Worm (Caenorhabditis elegans) whole organism, L1 larva: ENCODE results near the gene F18A11.2.

Source experiments
- C04F5.9 ChIP-seq: sonication (generic microtip); optimal IDR thresholded peaks from 2 replicates; lab custom pipeline; 2016; ENCODE audit warnings: missing genetic modification characterization, missing compliant biosample characterization
- C16A3.4 ChIP-seq: fragments of 150-350 bp; optimal IDR thresholded peaks from 2 replicates; lab custom pipeline; 2014; ENCODE audit warnings: missing biosample characterization, missing genetic modification characterization
- F16B12.6 ChIP-seq: fragments of 150-350 bp; optimal IDR thresholded peaks from 2 replicates; lab custom pipeline; 2014; ENCODE audit warnings: missing biosample characterization, missing genetic modification characterization
- Y116A8C.19 ChIP-seq: sonication (generic microtip); optimal IDR thresholded peaks from 2 replicates; lab custom pipeline; 2016; ENCODE audit warnings: missing compliant biosample characterization, missing genetic modification characterization, borderline replicate concordance
- alr-1 ChIP-seq: fragments of 200-800 bp; sonication (Bioruptor generic); optimal IDR thresholded peaks from 2 replicates; lab custom pipeline; 2018; ENCODE audit warnings: borderline replicate concordance, mild to moderate bottlenecking, missing genetic modification characterization, missing compliant biosample characterization
- blmp-1 ChIP-seq: fragments of 150-350 bp; optimal IDR thresholded peaks from 2 replicates; lab custom pipeline; 2014; ENCODE audit warnings: missing biosample characterization, missing genetic modification characterization
- ces-1 ChIP-seq: fragments of 150-350 bp; optimal IDR thresholded peaks from 2 replicates; lab custom pipeline; 2014; ENCODE audit warnings: missing biosample characterization, missing genetic modification reagents, missing genetic modification characterization
- dsc-1 ChIP-seq: sonication (generic microtip); optimal IDR thresholded peaks from 2 replicates; lab custom pipeline; 2016; ENCODE audit warnings: mild to moderate bottlenecking, missing genetic modification characterization, missing compliant biosample characterization
- efl-1 ChIP-seq, 4 experiments: fragments of 150-350 bp; optimal IDR thresholded peaks in 3 of 4; peaks in 1 of 4; 1 replicate in 1 of 4; 2 replicates in 3 of 4; lab custom pipeline; 2014; ENCODE audit warnings: missing biosample characterization in 2 of 4, missing genetic modification characterization in 2 of 4, missing genetic modification reagents in 2 of 4
- efl-3 ChIP-seq: fragments of 200-800 bp; sonication (Bioruptor generic); optimal IDR thresholded peaks from 2 replicates; lab custom pipeline; 2018; ENCODE audit warnings: mild to moderate bottlenecking, missing genetic modification characterization, missing compliant biosample characterization
- elt-2 ChIP-seq: sonication (generic microtip); optimal IDR thresholded peaks from 2 replicates; lab custom pipeline; 2016; ENCODE audit warnings: missing genetic modification characterization, mild to moderate bottlenecking, inconsistent platforms, missing compliant biosample characterization, missing genetic modification reagents
- elt-3 ChIP-seq, 6 experiments: fragments of 150-350 bp in 1 of 6; sonication (generic microtip); optimal IDR thresholded peaks; 2 replicates each; lab custom pipeline; 2017 to 2018; ENCODE audit warnings: missing biosample characterization in 6 of 6, missing genetic modification characterization in 6 of 6, inconsistent platforms in 1 of 6
- ets-5 ChIP-seq: fragments of 200-800 bp; sonication (Bioruptor generic); IDR thresholded peaks from 2 replicates; pipeline ENCODE4 v1.3.6; 2022; ENCODE audit warnings: missing genetic modification characterization, missing compliant biosample characterization
- fkh-10 ChIP-seq: sonication (generic microtip); optimal IDR thresholded peaks from 2 replicates; lab custom pipeline; 2017; ENCODE audit warnings: missing biosample characterization, missing genetic modification reagents, missing genetic modification characterization
- fkh-8 ChIP-seq: sonication (generic microtip); optimal IDR thresholded peaks from 2 replicates; lab custom pipeline; 2016; ENCODE audit warnings: mild to moderate bottlenecking, missing genetic modification characterization, missing compliant biosample characterization
- hlh-17 ChIP-seq: fragments of 200-800 bp; sonication (Bioruptor generic); optimal IDR thresholded peaks from 2 replicates; lab custom pipeline; 2018; ENCODE audit warnings: missing genetic modification characterization, mild to moderate bottlenecking, missing compliant biosample characterization, moderate library complexity, borderline replicate concordance
- hlh-4 ChIP-seq: sonication (generic microtip); optimal IDR thresholded peaks from 2 replicates; lab custom pipeline; 2016; ENCODE audit warnings: mild to moderate bottlenecking, missing genetic modification characterization, missing compliant biosample characterization
- hpl-2 ChIP-seq: fragments of 150-350 bp; optimal IDR thresholded peaks from 2 replicates; lab custom pipeline; 2014; ENCODE audit warnings: missing biosample characterization, missing genetic modification reagents, missing genetic modification characterization
- jun-1 ChIP-seq: fragments of 150-350 bp; optimal IDR thresholded peaks from 2 replicates; lab custom pipeline; 2014; ENCODE audit warnings: missing biosample characterization, missing genetic modification reagents, missing genetic modification characterization
- lin-13 ChIP-seq: fragments of 150-350 bp; optimal IDR thresholded peaks from 2 replicates; lab custom pipeline; 2014; ENCODE audit warnings: missing biosample characterization, missing genetic modification reagents, missing genetic modification characterization
- lin-14 ChIP-seq: fragments of 200-800 bp; sonication (Bioruptor generic); optimal IDR thresholded peaks from 2 replicates; lab custom pipeline; 2018; ENCODE audit warnings: mild to moderate bottlenecking, missing genetic modification characterization, moderate library complexity, missing compliant biosample characterization
- lin-35 ChIP-seq, 2 experiments: fragments of 150-350 bp; optimal IDR thresholded peaks; 2 replicates each; lab custom pipeline; 2014; ENCODE audit warnings: missing biosample characterization in 2 of 2, missing genetic modification characterization in 2 of 2, missing genetic modification reagents in 2 of 2
- mab-9 ChIP-seq: fragments of 200-800 bp; sonication (Bioruptor generic); IDR thresholded peaks from 2 replicates; pipeline ENCODE4 v1.3.6; 2022; ENCODE audit warnings: missing genetic modification reagents, missing genetic modification characterization, missing compliant biosample characterization
- mdl-1 ChIP-seq, 2 experiments: fragments of 150-350 bp; optimal IDR thresholded peaks; 2 replicates each; lab custom pipeline; 2014 to 2017; ENCODE audit warnings: missing biosample characterization in 2 of 2, missing genetic modification characterization in 2 of 2, inconsistent platforms in 1 of 2
- mef-2 ChIP-seq: fragments of 150-350 bp; optimal IDR thresholded peaks from 2 replicates; lab custom pipeline; 2014; ENCODE audit warnings: missing biosample characterization, missing genetic modification characterization
- mep-1 ChIP-seq: fragments of 150-350 bp; optimal IDR thresholded peaks from 2 replicates; lab custom pipeline; 2014; ENCODE audit warnings: missing biosample characterization, missing genetic modification characterization
- nhr-11 ChIP-seq: fragments of 150-350 bp; optimal IDR thresholded peaks from 2 replicates; lab custom pipeline; 2014; ENCODE audit warnings: missing biosample characterization, missing genetic modification characterization
- nhr-19 ChIP-seq: fragments of 200-800 bp; sonication (Bioruptor generic); conservative IDR thresholded peaks from 2 replicates; pipeline ENCODE4 v1.3.6; 2022; ENCODE audit warnings: missing genetic modification characterization, missing compliant biosample characterization
- nhr-20 ChIP-seq: sonication (generic microtip); optimal IDR thresholded peaks from 2 replicates; lab custom pipeline; 2016; ENCODE audit warnings: mild to moderate bottlenecking, missing genetic modification characterization, missing compliant biosample characterization
- nhr-28 ChIP-seq: fragments of 150-350 bp; optimal IDR thresholded peaks from 2 replicates; lab custom pipeline; 2014; ENCODE audit warnings: missing biosample characterization, missing genetic modification characterization
- nhr-47 ChIP-seq: sonication (generic microtip); optimal IDR thresholded peaks from 2 replicates; lab custom pipeline; 2016; ENCODE audit warnings: mild to moderate bottlenecking, missing genetic modification characterization, moderate library complexity, missing compliant biosample characterization
- nhr-71 ChIP-seq: sonication (generic microtip); optimal IDR thresholded peaks from 2 replicates; lab custom pipeline; 2016; ENCODE audit warnings: mild to moderate bottlenecking, missing genetic modification characterization, moderate library complexity, missing compliant biosample characterization
- nhr-76 ChIP-seq: sonication (generic microtip); optimal IDR thresholded peaks from 2 replicates; lab custom pipeline; 2017; ENCODE audit warnings: missing biosample characterization, missing genetic modification characterization
- nhr-77 ChIP-seq: fragments of 150-350 bp; optimal IDR thresholded peaks from 2 replicates; lab custom pipeline; 2014; ENCODE audit warnings: missing biosample characterization, missing genetic modification characterization
- nhr-84 ChIP-seq: sonication (generic microtip); optimal IDR thresholded peaks from 2 replicates; lab custom pipeline; 2017; ENCODE audit warnings: missing biosample characterization, missing genetic modification characterization
- nhr-85 ChIP-seq: sonication (generic microtip); peaks from one replicate; lab custom pipeline; 2016; ENCODE audit warnings: missing genetic modification characterization, inconsistent platforms, missing compliant biosample characterization
- nhr-90 ChIP-seq: sonication (generic microtip); optimal IDR thresholded peaks from 2 replicates; lab custom pipeline; 2016; ENCODE audit warnings: mild to moderate bottlenecking, missing genetic modification characterization, missing compliant biosample characterization; ENCODE audit not compliant: poor library complexity
- pag-3 ChIP-seq: sonication (generic microtip); optimal IDR thresholded peaks from 2 replicates; lab custom pipeline; 2017; ENCODE audit warnings: missing genetic modification characterization, mild to moderate bottlenecking, missing compliant biosample characterization, antibody characterized with exemption, borderline replicate concordance; ENCODE audit not compliant: insufficient read depth
- pax-3 ChIP-seq: fragments of 200-800 bp; sonication (Bioruptor generic); optimal IDR thresholded peaks from 2 replicates; lab custom pipeline; 2018; ENCODE audit warnings: mild to moderate bottlenecking, missing genetic modification characterization, moderate library complexity, missing compliant biosample characterization
- rnt-1 ChIP-seq: sonication (generic microtip); optimal IDR thresholded peaks from 2 replicates; lab custom pipeline; 2016; ENCODE audit warnings: mild to moderate bottlenecking, missing genetic modification characterization, moderate library complexity, missing compliant biosample characterization
- snu-23 ChIP-seq: sonication (generic microtip); optimal IDR thresholded peaks from 2 replicates; lab custom pipeline; 2016; ENCODE audit warnings: missing genetic modification characterization, missing compliant biosample characterization
- sup-37 ChIP-seq: fragments of 200-800 bp; sonication (Bioruptor generic); optimal IDR thresholded peaks from 2 replicates; lab custom pipeline; 2018; ENCODE audit warnings: mild to moderate bottlenecking, missing genetic modification characterization, missing compliant biosample characterization
- tlp-1 ChIP-seq: fragments of 150-350 bp; optimal IDR thresholded peaks from 2 replicates; lab custom pipeline; 2014; ENCODE audit warnings: missing biosample characterization, missing genetic modification characterization
- unc-62 ChIP-seq: fragments of 150-350 bp; optimal IDR thresholded peaks from 2 replicates; lab custom pipeline; 2014; ENCODE audit warnings: missing biosample characterization, missing genetic modification reagents, missing genetic modification characterization
- unc-86 ChIP-seq: sonication (generic microtip); optimal IDR thresholded peaks from 2 replicates; lab custom pipeline; 2016; ENCODE audit warnings: missing genetic modification characterization, missing compliant biosample characterization
- unc-98 ChIP-seq: fragments of 200-800 bp; sonication (Bioruptor generic); IDR thresholded peaks from 2 replicates; pipeline ENCODE4 v1.3.6; 2022; ENCODE audit warnings: missing genetic modification characterization, missing compliant biosample characterization
- vab-15 ChIP-seq: sonication (generic microtip); optimal IDR thresholded peaks from 2 replicates; lab custom pipeline; 2017; ENCODE audit warnings: missing genotype, mild to moderate bottlenecking, missing genetic modification characterization, missing compliant biosample characterization
- xbp-1 ChIP-seq: sonication (generic microtip); optimal IDR thresholded peaks from 2 replicates; lab custom pipeline; 2016; ENCODE audit warnings: missing genetic modification characterization, missing compliant biosample characterization

Gene F18A11.2

DNA sequence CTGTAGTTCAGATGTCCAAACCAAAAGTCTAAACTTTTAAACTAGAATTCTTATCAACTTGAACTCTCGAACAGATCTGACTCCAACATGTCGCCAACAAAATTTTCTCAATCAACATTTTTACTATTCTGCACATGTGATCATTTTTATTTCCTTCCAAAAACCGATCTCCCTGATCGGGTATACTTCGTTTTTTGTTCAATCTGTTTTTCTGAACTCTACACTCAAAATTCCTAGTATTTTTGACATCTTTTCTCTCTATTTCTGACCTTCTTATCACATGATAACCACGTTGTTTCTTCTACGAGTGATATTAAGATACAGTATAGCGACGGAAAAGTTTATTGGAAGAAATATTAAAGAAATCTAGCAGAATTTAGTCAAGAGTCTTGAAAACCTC lies 25.2 kb upstream of the F18A11.2 start (continued):
- peak in 1 of 2 experiments; percentile 52 for TF ChIP-seq lin-35 (GFP tag; optimal IDR thresholded peaks at IDR 0.05; lab: Kevin White, UChicago)
- no peak for TF ChIP-seq nhr-11 (tag; lab: Kevin White, UChicago)
- TF ChIP-seq mef-2 = no peak
- TF ChIP-seq nhr-28 = no peak
- TF ChIP-seq elt-3 (tag; optimal IDR thresholded peaks at IDR 0.05; lab: Kevin White, UChicago) = peak in 2 of 6 experiments; percentile 84 to 92
- TF ChIP-seq jun-1 = no peak
- TF ChIP-seq ces-1 = no peak
- TF ChIP-seq efl-1 (optimal IDR thresholded peaks at IDR 0.05; lab: Kevin White, UChicago) = no peak
- TF ChIP-seq efl-1 (GFP tag; optimal IDR thresholded peaks at IDR 0.05 in 1 of 2; lab: Kevin White, UChicago) = no peak
- no peak for TF ChIP-seq ets-5 (GFP tag; lab: Robert Waterston, UW)
- TF ChIP-seq hlh-4 (tag; lab: Kevin White, UChicago) = no peak
- peak; percentile 20 for TF ChIP-seq C16A3.4 (tag; lab: Kevin White, UChicago)
- no peak for TF ChIP-seq fkh-8 (tag; lab: Kevin White, UChicago)
- TF ChIP-seq nhr-20 (tag; lab: Kevin White, UChicago) = peak; percentile 89
- TF ChIP-seq nhr-84 (tag; lab: Kevin White, UChicago) = no peak
- peak; percentile 62 for TF ChIP-seq blmp-1 (tag; lab: Kevin White, UChicago)
- TF ChIP-seq C04F5.9 = no peak
- no peak for TF ChIP-seq efl-3 (GFP tag; lab: Kevin White, UChicago)
- peak; percentile 30 for TF ChIP-seq elt-2
- peak; percentile 29 for TF ChIP-seq nhr-85 (tag; lab: Kevin White, UChicago)

DNA sequence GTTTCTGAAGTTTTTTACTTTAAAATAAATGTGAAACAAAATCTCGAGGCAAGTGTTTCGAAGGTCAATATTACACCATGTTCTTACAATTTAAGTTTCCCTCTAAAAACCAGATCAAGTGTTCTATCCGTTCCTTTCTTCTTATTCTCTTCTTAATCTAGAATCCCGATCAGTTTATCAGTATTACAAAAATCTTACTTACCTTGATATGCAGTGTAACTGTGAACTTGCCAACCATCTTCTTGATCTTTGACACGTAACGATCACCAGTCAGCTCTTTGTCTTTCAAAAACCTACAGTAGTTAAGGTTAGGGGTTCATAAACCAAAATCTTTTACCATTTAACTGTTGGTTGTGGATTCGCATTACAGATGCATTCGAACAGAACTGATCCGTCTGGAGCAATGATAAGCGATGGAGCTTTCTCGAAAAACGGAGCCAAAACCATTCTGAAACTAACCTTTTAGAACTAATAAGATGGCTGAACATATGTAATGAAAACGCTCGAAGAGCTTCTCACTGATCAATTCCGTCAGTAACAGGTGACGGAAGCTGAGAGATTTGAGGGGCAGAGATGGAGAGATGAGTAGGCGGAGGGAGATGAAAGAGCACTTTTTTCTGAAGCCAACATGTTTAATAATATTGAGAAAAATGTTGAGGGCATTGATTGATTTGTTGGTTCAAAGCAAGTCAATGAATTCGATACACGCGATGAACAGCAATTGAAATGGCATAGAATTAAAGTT lies 23.6 kb upstream of the F18A11.2 start, which contains the start of gene oig-2:
TSS of gene oig-2 (minus strand) at position 448 of the 745 bp plus-strand sequence.
- TF ChIP-seq pax-3 (tag; lab: Kevin White, UChicago) (no peak), rnt-1 (tag; lab: Kevin White, UChicago) (peak; percentile 49), mep-1 (tag; lab: Kevin White, UChicago) (no peak), sup-37 (no peak), nhr-71 (tag; lab: Kevin White, UChicago) (peak; percentile 0), unc-86 (no peak), lin-14 (peak; percentile 30), nhr-19 (GFP tag; lab: Robert Waterston, UW) (peak; percentile 35), nhr-76 (tag; lab: Kevin White, UChicago) (no peak), jun-1 (no peak), vab-15 (tag; lab: Kevin White, UChicago) (no peak), unc-62 (GFP tag; lab: Kevin White, UChicago) (no peak), lin-13 (GFP tag; lab: Kevin White, UChicago) (no peak), F16B12.6 (no peak), fkh-10 (GFP tag; lab: Kevin White, UChicago) (no peak), efl-1 (optimal IDR thresholded peaks at IDR 0.05; lab: Kevin White, UChicago) (no peak), efl-1 (GFP tag; optimal IDR thresholded peaks at IDR 0.05 in 1 of 2; lab: Kevin White, UChicago) (peak in 1 of 2 experiments; percentile 55), mdl-1 (tag; optimal IDR thresholded peaks at IDR 0.05; lab: Kevin White, UChicago) (no peak), tlp-1 (tag; lab: Kevin White, UChicago) (no peak), nhr-77 (no peak)

DNA sequence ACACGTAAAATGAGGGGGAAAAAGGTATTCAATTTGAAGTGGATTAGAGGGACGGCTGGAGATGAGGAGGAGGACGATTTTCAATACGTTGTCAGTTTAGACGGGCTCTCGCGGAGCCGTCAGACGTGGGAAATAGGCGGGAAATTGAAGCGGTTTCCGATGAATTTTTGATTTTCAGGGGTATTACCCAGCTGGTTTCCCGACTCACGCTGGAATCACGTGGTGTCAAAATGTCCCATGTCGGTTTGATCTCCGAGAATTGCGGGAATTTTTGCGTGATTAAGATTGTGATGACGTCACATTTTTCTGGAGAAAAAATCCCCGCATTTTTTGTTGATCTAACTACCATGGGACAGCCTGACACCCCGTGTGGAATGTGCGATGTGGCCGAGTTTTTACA lies 18.8 kb upstream of the F18A11.2 start:
- TF ChIP-seq Y116A8C.19 (tag; lab: Kevin White, UChicago) (no peak), snu-23 (GFP tag; lab: Kevin White, UChicago) (peak; percentile 10), alr-1 (no peak), nhr-90 (tag; lab: Kevin White, UChicago) (no peak), nhr-76 (tag; lab: Kevin White, UChicago) (no peak), mab-9 (GFP tag; lab: Robert Waterston, UW) (no peak), dsc-1 (peak; percentile 68), hpl-2 (GFP tag; lab: Kevin White, UChicago) (no peak), nhr-47 (tag; lab: Kevin White, UChicago) (peak; percentile 33), pax-3 (tag; lab: Kevin White, UChicago) (peak; percentile 38), pag-3 (tag; lab: Kevin White, UChicago) (no peak), efl-1 (optimal IDR thresholded peaks at IDR 0.05; lab: Kevin White, UChicago) (peak in 1 of 2 experiments; percentile 5), efl-1 (GFP tag; optimal IDR thresholded peaks at IDR 0.05 in 1 of 2; lab: Kevin White, UChicago) (no peak), xbp-1 (no peak), hlh-17 (GFP tag; lab: Kevin White, UChicago) (no peak), jun-1 (no peak), unc-98 (GFP tag; lab: Robert Waterston, UW) (no peak), nhr-71 (tag; lab: Kevin White, UChicago) (peak; percentile 43)
